Worm (Caenorhabditis elegans) whole organism, L1 larva: ENCODE data around the gene ets-5.

Experiments used
- egl-27 ChIP-seq, 2 experiments: fragments of 150-350 bp in 1 of 2; sonication (generic microtip); optimal IDR thresholded peaks; 3 replicates each; lab custom pipeline; 2017 to 2018; ENCODE audit warnings: missing biosample characterization in 2 of 2, missing genetic modification characterization in 2 of 2, missing genetic modification reagents in 2 of 2
- tbx-2 ChIP-seq: sonication (generic microtip); optimal IDR thresholded peaks from 2 replicates; lab custom pipeline; 2016; ENCODE audit warnings: missing genetic modification characterization, missing compliant biosample characterization
- ztf-11 ChIP-seq, 2 experiments: sonication (generic microtip); optimal IDR thresholded peaks; 2 replicates each; lab custom pipeline; 2016 to 2017; ENCODE audit warnings: missing genetic modification characterization in 2 of 2, missing biosample characterization in 1 of 2, missing compliant biosample characterization in 1 of 2

ce11 chrX:5131760-5132159 lies 47.4 kb upstream of the ets-5 start:
- TF ChIP-seq ztf-11 (tag; optimal IDR thresholded peaks at IDR 0.05; lab: Kevin White, UChicago): no peak
- TF ChIP-seq egl-27 (tag; optimal IDR thresholded peaks at IDR 0.05; lab: Kevin White, UChicago): no peak
- TF ChIP-seq tbx-2 (tag; lab: Kevin White, UChicago): no peak
